Worm (Caenorhabditis elegans) whole organism, L2 larva: ENCODE data around the gene pqn-73.

Experiments used
- C34F6.9 ChIP-seq: fragments of 150-350 bp; optimal IDR thresholded peaks from 2 replicates; lab custom pipeline; 2014; ENCODE audit warnings: missing biosample characterization, missing genetic modification characterization
- F13H6.1 ChIP-seq: sonication (generic microtip); optimal IDR thresholded peaks from 2 replicates; lab custom pipeline; 2016; ENCODE audit warnings: missing genetic modification characterization, missing compliant biosample characterization
- R02D3.7 ChIP-seq: fragments of 150-350 bp; optimal IDR thresholded peaks from 2 replicates; lab custom pipeline; 2014; ENCODE audit warnings: missing biosample characterization, missing genetic modification characterization
- ZK546.5 ChIP-seq: sonication (generic microtip); optimal IDR thresholded peaks from 2 replicates; lab custom pipeline; 2017; ENCODE audit warnings: missing biosample characterization, missing genetic modification characterization
- alr-1 ChIP-seq: fragments of 150-350 bp; optimal IDR thresholded peaks from 2 replicates; lab custom pipeline; 2014; ENCODE audit warnings: missing biosample characterization, missing genetic modification characterization
- aly-2 ChIP-seq: fragments of 150-350 bp; optimal IDR thresholded peaks from 2 replicates; lab custom pipeline; 2014; ENCODE audit warnings: missing biosample characterization, missing genetic modification characterization
- ama-1 ChIP-seq: fragments of 150-350 bp; optimal IDR thresholded peaks from 2 replicates; lab custom pipeline; 2018; ENCODE audit warnings: inconsistent platforms
- ceh-82 ChIP-seq: fragments of 150-350 bp; optimal IDR thresholded peaks from 2 replicates; lab custom pipeline; 2014; ENCODE audit warnings: missing biosample characterization, missing genetic modification characterization
- crh-2 ChIP-seq: sonication (generic microtip); optimal IDR thresholded peaks from 2 replicates; lab custom pipeline; 2017; ENCODE audit warnings: missing biosample characterization, missing genetic modification characterization
- elt-3 ChIP-seq: sonication (generic microtip); optimal IDR thresholded peaks from 2 replicates; lab custom pipeline; 2017; ENCODE audit warnings: missing biosample characterization, missing genetic modification characterization
- fos-1 ChIP-seq: fragments of 150-350 bp; optimal IDR thresholded peaks from 2 replicates; lab custom pipeline; 2014; ENCODE audit warnings: missing biosample characterization, missing genetic modification characterization
- gmeb-1 ChIP-seq: fragments of 150-350 bp; optimal IDR thresholded peaks from 2 replicates; lab custom pipeline; 2014; ENCODE audit warnings: missing biosample characterization, missing genetic modification characterization
- lin-13 ChIP-seq: fragments of 150-350 bp; optimal IDR thresholded peaks from 2 replicates; lab custom pipeline; 2014; ENCODE audit warnings: missing biosample characterization, missing genetic modification reagents, missing genetic modification characterization
- lin-39 ChIP-seq: fragments of 150-350 bp; optimal IDR thresholded peaks from 2 replicates; lab custom pipeline; 2014; ENCODE audit warnings: missing biosample characterization, missing genetic modification reagents, missing genetic modification characterization
- lsy-2 ChIP-seq, 2 experiments: fragments of 150-350 bp in 1 of 2; sonication (generic microtip) in 1 of 2; optimal IDR thresholded peaks; 2 replicates each; lab custom pipeline; 2014 to 2017; ENCODE audit warnings: missing biosample characterization in 2 of 2, missing genetic modification characterization in 2 of 2
- mab-5 ChIP-seq: fragments of 150-350 bp; optimal IDR thresholded peaks from 2 replicates; lab custom pipeline; 2014; ENCODE audit warnings: missing biosample characterization, missing genetic modification characterization
- mbf-1 ChIP-seq: sonication (generic microtip); optimal IDR thresholded peaks from 2 replicates; lab custom pipeline; 2017; ENCODE audit warnings: missing biosample characterization, missing genetic modification characterization
- mdl-1 ChIP-seq, 2 experiments: fragments of 150-350 bp in 1 of 2; sonication (generic microtip) in 1 of 2; optimal IDR thresholded peaks; 2 replicates each; lab custom pipeline; 2017; ENCODE audit warnings: missing biosample characterization in 2 of 2, missing genetic modification characterization in 2 of 2
- nhr-10 ChIP-seq: sonication (generic microtip); optimal IDR thresholded peaks from 2 replicates; lab custom pipeline; 2017; ENCODE audit warnings: missing biosample characterization, missing genetic modification characterization
- nhr-11 ChIP-seq: fragments of 150-350 bp; optimal IDR thresholded peaks from 2 replicates; lab custom pipeline; 2014; ENCODE audit warnings: missing biosample characterization, missing genetic modification characterization
- nhr-12 ChIP-seq: fragments of 150-350 bp; optimal IDR thresholded peaks from 2 replicates; lab custom pipeline; 2014; ENCODE audit warnings: missing biosample characterization, missing genetic modification characterization
- nhr-129 ChIP-seq: fragments of 150-350 bp; optimal IDR thresholded peaks from 2 replicates; lab custom pipeline; 2014; ENCODE audit warnings: missing biosample characterization, missing genetic modification characterization
- nhr-21 ChIP-seq: fragments of 150-350 bp; optimal IDR thresholded peaks from 2 replicates; lab custom pipeline; 2014; ENCODE audit warnings: missing biosample characterization, missing genetic modification characterization
- nhr-23 ChIP-seq: fragments of 150-350 bp; optimal IDR thresholded peaks from 2 replicates; lab custom pipeline; 2014; ENCODE audit warnings: missing biosample characterization, missing genetic modification reagents, missing genetic modification characterization
- nhr-237 ChIP-seq: fragments of 150-350 bp; optimal IDR thresholded peaks from 2 replicates; lab custom pipeline; 2014; ENCODE audit warnings: missing biosample characterization, missing genetic modification characterization
- nhr-25 ChIP-seq: fragments of 150-350 bp; sonication (generic microtip); optimal IDR thresholded peaks from 3 replicates; lab custom pipeline; 2014; ENCODE audit warnings: missing biosample characterization, missing genetic modification characterization
- nhr-6 ChIP-seq: fragments of 150-350 bp; optimal IDR thresholded peaks from 2 replicates; lab custom pipeline; 2014; ENCODE audit warnings: missing biosample characterization, missing genetic modification characterization
- nhr-77 ChIP-seq: fragments of 150-350 bp; optimal IDR thresholded peaks from 2 replicates; lab custom pipeline; 2014; ENCODE audit warnings: missing biosample characterization, missing genetic modification characterization
- sem-4 ChIP-seq: fragments of 150-350 bp; optimal IDR thresholded peaks from 2 replicates; lab custom pipeline; 2014; ENCODE audit warnings: missing biosample characterization, missing genetic modification reagents, missing genetic modification characterization
- skn-1 ChIP-seq: sonication (generic microtip); optimal IDR thresholded peaks from 2 replicates; lab custom pipeline; 2017; ENCODE audit warnings: missing biosample characterization, missing genetic modification characterization
- sma-3 ChIP-seq: sonication (generic microtip); optimal IDR thresholded peaks from 2 replicates; lab custom pipeline; 2016; ENCODE audit warnings: missing genetic modification reagents, missing genetic modification characterization, missing compliant biosample characterization
- sma-9 ChIP-seq, 2 experiments: fragments of 150-350 bp in 1 of 2; sonication (generic microtip) in 1 of 2; optimal IDR thresholded peaks; 2 replicates each; lab custom pipeline; 2014 to 2016; ENCODE audit warnings: missing genetic modification characterization in 2 of 2, mild to moderate bottlenecking in 1 of 2, missing biosample characterization in 1 of 2, missing compliant biosample characterization in 1 of 2, missing genetic modification reagents in 1 of 2, moderate library complexity in 1 of 2
- snpc-4 ChIP-seq: fragments of 150-350 bp; optimal IDR thresholded peaks from 2 replicates; lab custom pipeline; 2014; ENCODE audit warnings: missing biosample characterization, missing genetic modification characterization
- unc-39 ChIP-seq: fragments of 150-350 bp; optimal IDR thresholded peaks from 2 replicates; lab custom pipeline; 2014; ENCODE audit warnings: missing biosample characterization, missing genetic modification characterization
- unc-55 ChIP-seq: fragments of 150-350 bp; sonication (generic microtip); optimal IDR thresholded peaks from 3 replicates; lab custom pipeline; 2014; ENCODE audit warnings: missing biosample characterization, missing genetic modification reagents, missing genetic modification characterization
- zag-1 ChIP-seq: fragments of 150-350 bp; optimal IDR thresholded peaks from 2 replicates; lab custom pipeline; 2014; ENCODE audit warnings: missing biosample characterization, missing genetic modification characterization
- ztf-1 ChIP-seq: fragments of 200-800 bp; sonication (Bioruptor generic); conservative IDR thresholded peaks from 2 replicates; pipeline ENCODE4 v1.3.6; 2022; ENCODE audit warnings: missing genetic modification characterization, missing compliant biosample characterization
- ztf-11 ChIP-seq: sonication (generic microtip); optimal IDR thresholded peaks from 2 replicates; lab custom pipeline; 2017; ENCODE audit warnings: missing biosample characterization, missing genetic modification characterization
- ztf-4 ChIP-seq: fragments of 150-350 bp; optimal IDR thresholded peaks from 2 replicates; lab custom pipeline; 2014; ENCODE audit warnings: missing biosample characterization, missing genetic modification characterization

Gene pqn-73

DNA sequence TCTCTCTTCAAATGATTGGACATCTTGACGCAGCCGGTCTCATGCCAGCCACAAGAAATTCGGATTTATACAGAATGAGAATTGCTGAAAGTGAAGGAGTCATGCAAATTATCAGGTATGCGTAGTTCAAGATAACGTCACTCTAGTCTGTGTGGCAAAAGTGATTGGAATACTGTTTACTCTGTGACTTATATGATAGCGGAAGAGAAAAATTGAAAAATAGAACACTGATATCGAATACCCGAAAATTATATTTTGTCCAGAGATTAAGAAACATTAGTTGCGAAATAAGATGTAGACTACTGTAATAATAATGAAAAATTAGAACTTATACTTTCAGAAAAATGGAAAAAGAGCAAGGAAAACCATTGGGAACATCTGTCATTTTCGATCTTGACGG, 25.0 kb upstream of the pqn-73 start:
- TF ChIP-seq crh-2 (tag; lab: Kevin White, UChicago) (no peak), sma-9 (GFP tag; optimal IDR thresholded peaks at IDR 0.05; lab: Kevin White, UChicago) (peak; percentile 33), sma-9 (tag; optimal IDR thresholded peaks at IDR 0.05; lab: Kevin White, UChicago) (no peak), lin-13 (GFP tag; lab: Kevin White, UChicago) (no peak), fos-1 (peak; percentile 92)
- TF ChIP-seq, all 48 proteins: peak for 2

DNA sequence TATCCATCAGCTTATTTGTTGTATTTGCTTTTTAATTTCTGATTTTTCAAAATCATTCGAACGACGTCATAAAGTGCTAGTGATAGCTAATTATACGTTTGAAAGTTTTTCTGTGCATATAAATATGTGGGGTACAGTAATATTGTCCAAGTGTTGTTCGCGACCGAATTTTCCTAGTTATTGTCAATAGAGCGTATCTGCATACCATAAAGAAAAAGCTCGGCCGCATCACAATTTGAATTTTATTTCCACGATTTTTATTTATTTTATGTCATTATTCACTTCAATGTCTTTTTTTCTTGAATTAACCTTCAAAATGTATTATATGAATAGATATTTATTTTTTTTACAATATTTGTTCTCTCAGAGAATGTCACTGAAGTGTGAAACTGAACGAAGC, 23.7 kb upstream of the pqn-73 start, which contains the start of gene rnh-2:
Gene rnh-2 (plus strand): TSS at position 368 of the 400 bp plus-strand sequence.
- peak; percentile 13 for TF ChIP-seq F13H6.1
- TF ChIP-seq lsy-2 (tag; optimal IDR thresholded peaks at IDR 0.05; lab: Kevin White, UChicago), result peak; percentile 15 to 94
- TF ChIP-seq nhr-25, result no peak
- no peak for TF ChIP-seq nhr-11 (tag; lab: Kevin White, UChicago)
- TF ChIP-seq unc-39 (tag; lab: Kevin White, UChicago), result no peak
- TF ChIP-seq C34F6.9, result peak; percentile 82
- peak; percentile 66 for TF ChIP-seq sma-3 (GFP tag; lab: Kevin White, UChicago)
- TF ChIP-seq aly-2, result no peak
- TF ChIP-seq ztf-4 (tag; lab: Kevin White, UChicago), result no peak
- TF ChIP-seq nhr-23 (tag; lab: Kevin White, UChicago), result no peak
- no peak for TF ChIP-seq nhr-10 (tag; lab: Kevin White, UChicago)
- no peak for TF ChIP-seq ztf-1 (GFP tag; lab: Robert Waterston, UW)
- no peak for TF ChIP-seq nhr-77 (tag; lab: Kevin White, UChicago)
- no peak for TF ChIP-seq ztf-11 (tag; lab: Kevin White, UChicago)
- TF ChIP-seq elt-3 (tag; lab: Kevin White, UChicago), result no peak
- peak; percentile 7 for TF ChIP-seq nhr-6 (tag; lab: Kevin White, UChicago)
- peak; percentile 86 for TF ChIP-seq unc-55
- no peak for TF ChIP-seq nhr-12
- no peak for TF ChIP-seq ZK546.5 (tag; lab: Kevin White, UChicago)
- no peak for TF ChIP-seq ceh-82 (tag; lab: Kevin White, UChicago)
- no peak for TF ChIP-seq ama-1
- TF ChIP-seq nhr-129 (tag; lab: Kevin White, UChicago), result peak; percentile 58
- peak; percentile 49 for TF ChIP-seq fos-1
- TF ChIP-seq nhr-237 (tag; lab: Kevin White, UChicago), result no peak
- TF ChIP-seq skn-1 (tag; lab: Kevin White, UChicago), result peak; percentile 3
- TF ChIP-seq mab-5 (tag; lab: Kevin White, UChicago), result no peak
- TF ChIP-seq snpc-4 (tag; lab: Kevin White, UChicago), result no peak
- TF ChIP-seq nhr-21 (tag; lab: Kevin White, UChicago), result peak; percentile 5
- TF ChIP-seq lin-39 (tag; lab: Kevin White, UChicago), result no peak
- peak; percentile 55 for TF ChIP-seq sma-9 (GFP tag; optimal IDR thresholded peaks at IDR 0.05; lab: Kevin White, UChicago)
- no peak for TF ChIP-seq sma-9 (tag; optimal IDR thresholded peaks at IDR 0.05; lab: Kevin White, UChicago)
- TF ChIP-seq alr-1 (tag; lab: Kevin White, UChicago), result no peak
- TF ChIP-seq lin-13 (GFP tag; lab: Kevin White, UChicago), result peak; percentile 70
- TF ChIP-seq sem-4 (tag; lab: Kevin White, UChicago), result peak; percentile 18
- no peak for TF ChIP-seq mbf-1
- no peak for TF ChIP-seq R02D3.7 (tag; lab: Kevin White, UChicago)
- TF ChIP-seq zag-1 (tag; lab: Kevin White, UChicago), result no peak
- no peak for TF ChIP-seq mdl-1 (tag; optimal IDR thresholded peaks at IDR 0.05; lab: Kevin White, UChicago)
- peak; percentile 78 for TF ChIP-seq crh-2 (tag; lab: Kevin White, UChicago)
- peak; percentile 64 for TF ChIP-seq gmeb-1 (tag; lab: Kevin White, UChicago)
- TF ChIP-seq, all 48 proteins: peak for 15

DNA sequence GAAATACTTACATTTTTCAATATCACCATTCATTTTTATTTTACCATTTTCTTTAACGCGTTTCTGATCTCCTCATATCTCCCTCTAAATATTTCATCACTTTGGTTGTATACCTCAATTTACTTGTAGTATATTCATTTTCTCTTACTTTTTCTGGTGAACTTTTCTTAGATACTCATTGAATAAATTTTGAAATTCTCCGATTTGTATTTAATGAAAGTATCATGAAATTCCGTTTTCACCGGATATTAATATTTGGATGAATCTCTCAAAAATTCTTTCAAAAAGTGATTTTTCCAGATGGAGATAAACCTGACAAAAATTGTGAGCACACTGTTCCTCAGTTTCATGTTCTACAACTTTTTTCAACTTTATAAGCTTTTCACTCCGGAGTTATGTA, 22.3 kb upstream of the pqn-73 start, which contains the start of gene T13H5.8:
Gene T13H5.8 (plus strand): TSS at position 301 of the 400 bp plus-strand sequence.
- TF ChIP-seq fos-1 (no peak), skn-1 (tag; lab: Kevin White, UChicago) (no peak), lin-39 (tag; lab: Kevin White, UChicago) (no peak), ztf-4 (tag; lab: Kevin White, UChicago) (no peak), mdl-1 (tag; optimal IDR thresholded peaks at IDR 0.05; lab: Kevin White, UChicago) (no peak)
